Fruit fly (Drosophila melanogaster) whole organism, pupa: ENCODE results near the gene CG32221.

ENCODE experiments used
- CG10348 ChIP-seq: fragments of 200-800 bp; sonication (Bioruptor generic); IDR thresholded peaks from 2 replicates; pipeline ENCODE4 v1.3.6; 2022; ENCODE audit warnings: missing biosample characterization, missing genetic modification characterization
- CG12605 ChIP-seq: fragments of 200-800 bp; sonication (Bioruptor generic); IDR thresholded peaks from 2 replicates; pipeline ENCODE4 v1.3.6; 2022; ENCODE audit warnings: missing biosample characterization, missing genetic modification characterization
- CG13204 ChIP-seq: fragments of 200-800 bp; sonication (Bioruptor generic); optimal IDR thresholded peaks from 2 replicates; lab custom pipeline; 2018; ENCODE audit warnings: missing biosample characterization, mild to moderate bottlenecking, missing genetic modification characterization, moderate library complexity
- CG14655 ChIP-seq: fragments of 200-800 bp; sonication (Bioruptor generic); optimal IDR thresholded peaks from 3 replicates; lab custom pipeline; 2017; ENCODE audit warnings: mild to moderate bottlenecking, missing biosample characterization, missing genetic modification reagents, missing genetic modification characterization
- CG15710 ChIP-seq: fragments of 200-800 bp; sonication (Bioruptor generic); optimal IDR thresholded peaks from 2 replicates; lab custom pipeline; 2018; ENCODE audit warnings: missing biosample characterization, mild to moderate bottlenecking, missing genetic modification characterization, moderate library complexity
- CG17806 ChIP-seq: fragments of 200-800 bp; sonication (Bioruptor generic); optimal IDR thresholded peaks from 2 replicates; lab custom pipeline; 2018; ENCODE audit warnings: missing biosample characterization, mild to moderate bottlenecking, missing genetic modification characterization, moderate library complexity
- CG32121 ChIP-seq: fragments of 200-800 bp; sonication (Bioruptor generic); IDR thresholded peaks from 2 replicates; pipeline ENCODE4 v1.3.6; 2022; ENCODE audit warnings: missing biosample characterization, missing genetic modification characterization
- CG34367 ChIP-seq: fragments of 200-800 bp; sonication (Bioruptor generic); optimal IDR thresholded peaks from 2 replicates; lab custom pipeline; 2018; ENCODE audit warnings: missing biosample characterization, mild to moderate bottlenecking, missing genetic modification characterization
- CG4496 ChIP-seq: fragments of 200-800 bp; sonication (Bioruptor generic); IDR thresholded peaks from 3 replicates; pipeline ENCODE4 v1.3.6; 2022; ENCODE audit warnings: missing biosample characterization, missing genetic modification characterization
- CG8159 ChIP-seq: fragments of 200-800 bp; sonication (Bioruptor generic); optimal IDR thresholded peaks from 3 replicates; lab custom pipeline; 2018; ENCODE audit warnings: missing biosample characterization, mild to moderate bottlenecking, missing genetic modification characterization, moderate library complexity
- CG8301 ChIP-seq: fragments of 200-800 bp; sonication (Bioruptor generic); optimal IDR thresholded peaks from 2 replicates; lab custom pipeline; 2018; ENCODE audit warnings: missing biosample characterization, mild to moderate bottlenecking, missing genetic modification characterization
- CG9948 ChIP-seq: fragments of 200-800 bp; sonication (Bioruptor generic); optimal IDR thresholded peaks from 2 replicates; lab custom pipeline; 2018; ENCODE audit warnings: missing biosample characterization, mild to moderate bottlenecking, missing genetic modification characterization, moderate library complexity
- D1 ChIP-seq: fragments of 200-800 bp; sonication (Bioruptor generic); optimal IDR thresholded peaks from 2 replicates; lab custom pipeline; 2018; ENCODE audit warnings: missing biosample characterization, mild to moderate bottlenecking, missing genetic modification characterization, moderate library complexity
- EcR ChIP-seq: fragments of 200-800 bp; sonication (Bioruptor generic); optimal IDR thresholded peaks from 3 replicates; lab custom pipeline; 2019; ENCODE audit warnings: missing biosample characterization, missing genetic modification characterization, mild to moderate bottlenecking, moderate library complexity, missing genetic modification reagents
- Ets98B ChIP-seq: fragments of 200-800 bp; sonication (Bioruptor generic); IDR thresholded peaks from 2 replicates; pipeline ENCODE4 v1.3.6; 2022; ENCODE audit warnings: missing biosample characterization, missing genetic modification characterization
- Pif1A ChIP-seq: fragments of 200-800 bp; sonication (Bioruptor generic); optimal IDR thresholded peaks from 3 replicates; lab custom pipeline; 2016; ENCODE audit warnings: missing biosample characterization, missing genetic modification characterization
- Pif1B ChIP-seq: fragments of 200-800 bp; sonication (Bioruptor generic); optimal IDR thresholded peaks from 3 replicates; lab custom pipeline; 2016; ENCODE audit warnings: missing biosample characterization, missing genetic modification characterization
- Snoo ChIP-seq: fragments of 200-800 bp; sonication (Bioruptor generic); optimal IDR thresholded peaks from 3 replicates; lab custom pipeline; 2017; ENCODE audit warnings: missing biosample characterization, mild to moderate bottlenecking, missing genetic modification characterization, inconsistent platforms
- fd96Ca ChIP-seq: fragments of 200-800 bp; sonication (Bioruptor generic); IDR thresholded peaks from 3 replicates; pipeline ENCODE4 v1.3.6; 2022; ENCODE audit warnings: missing biosample characterization, missing genetic modification characterization
- gl ChIP-seq: fragments of 200-800 bp; sonication (Bioruptor generic); optimal IDR thresholded peaks from 2 replicates; lab custom pipeline; 2018; ENCODE audit warnings: missing biosample characterization, mild to moderate bottlenecking, missing genetic modification characterization
- rn ChIP-seq: fragments of 200-800 bp; sonication (Bioruptor generic); IDR thresholded peaks from 2 replicates; pipeline ENCODE4 v1.3.6; 2022; ENCODE audit warnings: missing biosample characterization, missing genetic modification characterization

Gene CG32221

DNA sequence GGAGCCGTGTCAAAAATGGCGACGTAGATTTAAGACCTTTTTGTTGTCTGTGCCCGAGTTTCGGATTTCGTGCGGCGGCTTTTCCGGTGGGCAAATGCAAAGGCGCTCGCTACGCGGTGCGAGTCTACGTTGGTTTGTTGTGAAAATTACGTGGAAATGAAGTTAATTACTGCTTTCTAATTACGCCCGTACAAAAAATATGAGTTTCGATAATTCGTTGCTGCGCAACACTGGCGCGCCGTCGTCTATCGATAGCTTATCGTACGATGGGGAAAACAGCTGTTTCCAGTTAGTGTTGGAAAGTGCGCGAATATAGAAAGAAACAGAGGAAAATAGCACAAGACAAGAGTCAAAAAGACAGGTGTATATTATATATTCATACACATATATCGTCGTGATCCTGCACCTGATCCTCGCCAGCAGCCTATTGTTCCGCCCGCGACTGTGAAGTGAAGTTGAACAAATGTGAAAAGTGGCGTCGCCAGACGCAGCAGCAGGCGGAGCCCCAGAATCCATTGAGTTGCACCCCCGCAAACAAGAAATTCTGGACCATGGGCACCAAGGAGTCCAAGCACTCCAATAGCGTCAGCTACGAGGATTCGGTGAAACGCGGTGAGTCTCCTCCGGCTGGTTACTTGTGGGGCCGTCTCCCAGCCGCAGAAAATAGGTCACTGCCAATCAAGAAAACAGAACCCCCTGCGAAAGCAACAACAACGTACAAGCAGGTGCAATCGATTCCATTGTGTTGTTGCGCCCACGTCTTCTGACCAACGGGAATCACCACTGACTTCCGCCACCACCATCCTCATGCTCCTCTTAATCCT lies 36.6 kb downstream of the CG32221 start, which contains the start of the genes Rab8 and Usp32:
Rab8 (minus strand) TSS at position 236 of the 824 bp plus-strand sequence.
Usp32 (plus strand) TSS at position 297 of the 824 bp plus-strand sequence.
- TF ChIP-seq CG12605 (GFP tag; lab: Robert Waterston, UW) (no peak), CG14655 (no peak), EcR (GFP tag; lab: Kevin White, UChicago) (no peak), CG15710 (tag; lab: Kevin White, UChicago) (peak; percentile 35), CG8301 (tag; lab: Kevin White, UChicago) (no peak), CG9948 (no peak), CG34367 (tag; lab: Kevin White, UChicago) (peak; percentile 23), CG4496 (GFP tag; lab: Robert Waterston, UW) (peak; percentile 70), Snoo (peak; percentile 53), fd96Ca (GFP tag; lab: Robert Waterston, UW) (peak; percentile 67; the same call in 1 of the 3 replicates), CG8159 (tag; lab: Kevin White, UChicago) (peak; percentile 52), CG32121 (GFP tag; lab: Robert Waterston, UW) (no peak), Ets98B (no peak; the same call in 1 of the 2 replicates), Pif1A (GFP tag; lab: Kevin White, UChicago) (no peak), Pif1B (peak; percentile 42)

DNA sequence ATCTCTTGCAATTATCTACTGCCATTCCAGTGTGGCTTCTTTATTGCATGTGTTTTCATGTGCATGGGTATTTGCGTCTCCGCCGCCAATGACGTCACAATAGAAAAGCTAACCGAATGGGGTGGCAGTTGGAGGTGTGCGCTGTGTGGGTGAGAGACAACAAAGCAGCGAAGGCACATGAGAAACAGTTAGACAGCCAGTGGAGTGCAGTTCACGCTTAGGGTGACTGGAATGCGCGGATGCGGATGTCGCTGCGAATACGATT lies 37.1 kb downstream of the CG32221 start:
- TF ChIP-seq Snoo = no peak
- no peak for TF ChIP-seq CG8159 (tag; lab: Kevin White, UChicago)
- no peak for TF ChIP-seq CG10348 (GFP tag; lab: Robert Waterston, UW)
- TF ChIP-seq Pif1A (GFP tag; lab: Kevin White, UChicago) = no peak
- no peak for TF ChIP-seq CG12605 (GFP tag; lab: Robert Waterston, UW)

DNA sequence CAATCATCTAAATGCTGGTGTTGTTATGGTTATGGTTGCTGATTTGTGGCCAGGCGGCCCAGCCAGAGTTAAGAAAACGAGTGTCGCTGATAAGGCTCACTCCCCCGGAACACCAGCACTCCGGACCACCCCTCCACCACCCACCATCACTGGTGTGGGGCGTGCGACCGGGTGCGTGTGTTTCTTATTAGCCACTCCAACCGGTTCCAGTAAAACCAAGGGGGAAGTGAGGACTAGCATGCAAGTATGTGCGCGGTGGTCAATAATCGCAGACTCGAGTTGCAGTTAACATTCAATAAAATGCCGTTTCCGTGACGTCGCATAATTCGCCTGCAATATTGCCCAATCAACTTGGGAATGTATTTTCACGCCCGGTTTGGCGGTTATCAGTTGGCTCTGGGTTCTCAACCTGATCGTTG lies 38.0 kb downstream of the CG32221 start:
- TF ChIP-seq CG8301 (tag; lab: Kevin White, UChicago) (no peak), CG34367 (tag; lab: Kevin White, UChicago) (no peak), Pif1A (GFP tag; lab: Kevin White, UChicago) (no peak), EcR (GFP tag; lab: Kevin White, UChicago) (peak; percentile 67), CG4496 (GFP tag; lab: Robert Waterston, UW) (0 out of 3 replicates have a peak, but pooled peaks have one; percentile 35)

DNA sequence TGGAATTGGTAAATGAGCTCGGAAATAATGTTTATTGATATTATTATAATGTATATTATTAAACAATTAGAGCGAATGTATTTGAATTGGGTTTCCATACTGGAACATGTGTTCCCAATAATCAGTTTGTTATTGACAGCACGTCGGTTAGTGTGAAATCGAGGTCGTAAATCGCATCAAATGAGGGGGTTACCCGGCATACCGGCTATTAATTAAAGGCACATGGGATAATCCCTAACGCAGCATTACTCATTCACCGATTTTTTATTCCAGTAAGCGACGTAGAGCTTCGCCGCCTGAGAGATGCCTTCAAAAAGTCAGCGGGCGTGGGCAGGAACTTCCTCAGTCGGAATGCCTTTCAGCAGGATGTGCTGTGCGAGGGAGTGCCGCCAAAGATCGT lies 39.0 kb downstream of the CG32221 start:
- TF ChIP-seq Snoo (no peak), gl (tag; lab: Kevin White, UChicago) (no peak), rn (GFP tag; lab: Robert Waterston, UW) (no peak), CG8301 (tag; lab: Kevin White, UChicago) (no peak), CG14655 (no peak), fd96Ca (GFP tag; lab: Robert Waterston, UW) (no peak), D1 (no peak), CG8159 (tag; lab: Kevin White, UChicago) (no peak), CG9948 (no peak), CG15710 (tag; lab: Kevin White, UChicago) (no peak), CG32121 (GFP tag; lab: Robert Waterston, UW) (no peak), CG17806 (tag; lab: Kevin White, UChicago) (no peak), CG13204 (GFP tag; lab: Kevin White, UChicago) (no peak), CG4496 (GFP tag; lab: Robert Waterston, UW) (no peak), CG34367 (tag; lab: Kevin White, UChicago) (no peak)
